Worm (Caenorhabditis elegans): Measurements from ENCODE around the gene Y42A5A.1.

Y42A5A.1 gene

ce11 chrV:11074448-11074847 lies 13.3 kb upstream of the Y42A5A.1 start, which contains the start of gene act-3 (continued):
- TF ChIP-seq Y75B8A.6 (GFP tag; IDR thresholded peaks at IDR 0.05): no peak
- no peak for TF ChIP-seq nhr-111 (GFP tag; optimal IDR thresholded peaks at IDR 0.05)
- TF ChIP-seq unc-39 (tag; optimal IDR thresholded peaks at IDR 0.05): no peak
- TF ChIP-seq mep-1 (tag; optimal IDR thresholded peaks at IDR 0.05): no peak
- no peak for TF ChIP-seq lin-38 (GFP tag; IDR thresholded peaks at IDR 0.05)
- TF ChIP-seq Y5F2A.4 (GFP tag; optimal IDR thresholded peaks at IDR 0.05): no peak
- no peak for TF ChIP-seq unc-62 (GFP tag; optimal IDR thresholded peaks at IDR 0.05 in 1 of 2)
- no peak for TF ChIP-seq unc-62 (tag; optimal IDR thresholded peaks at IDR 0.05)
- TF ChIP-seq snpc-4 (tag; optimal IDR thresholded peaks at IDR 0.05): no peak
- no peak for TF ChIP-seq zip-2 (tag; optimal IDR thresholded peaks at IDR 0.05)
- TF ChIP-seq mxl-3 (GFP tag; optimal IDR thresholded peaks at IDR 0.05): peak; percentile 9
- TF ChIP-seq nhr-41 (GFP tag; IDR thresholded peaks at IDR 0.05): no peak
- no peak for TF ChIP-seq unc-130 (GFP tag; optimal IDR thresholded peaks at IDR 0.05)
- no peak for TF ChIP-seq ama-1 (optimal IDR thresholded peaks at IDR 0.05)
- TF ChIP-seq saeg-2 (GFP tag; IDR thresholded peaks at IDR 0.05): no peak
- TF ChIP-seq ctbp-1 (GFP tag; IDR thresholded peaks at IDR 0.05): 0 out of 2 replicates have a peak, but pooled peaks have one; percentile 10
- TF ChIP-seq nhr-102 (tag; optimal IDR thresholded peaks at IDR 0.05): no peak
- no peak for TF ChIP-seq fos-1 (tag; optimal IDR thresholded peaks at IDR 0.05)
- peak; percentile 45 for TF ChIP-seq set-16 (GFP tag; IDR thresholded peaks at IDR 0.05)
- TF ChIP-seq nhr-48 (tag; optimal IDR thresholded peaks at IDR 0.05): no peak
- TF ChIP-seq lin-29 (GFP tag; IDR thresholded peaks at IDR 0.05): no peak
- no peak for TF ChIP-seq pqm-1 (tag; optimal IDR thresholded peaks at IDR 0.05)
- TF ChIP-seq lsy-2 (tag; optimal IDR thresholded peaks at IDR 0.05): no peak
- peak; percentile 17; the same call in 1 of the 2 replicates for TF ChIP-seq snpc-1.2 (GFP tag; IDR thresholded peaks at IDR 0.05)
- no peak for TF ChIP-seq jun-1 (tag; optimal IDR thresholded peaks at IDR 0.05)
- TF ChIP-seq zfp-2 (tag; optimal IDR thresholded peaks at IDR 0.05): no peak
- TF ChIP-seq ztf-7 (tag; optimal IDR thresholded peaks at IDR 0.05): no peak
- no peak for TF ChIP-seq T20F7.1 (GFP tag; optimal IDR thresholded peaks at IDR 0.05)
- TF ChIP-seq lir-3 (tag; optimal IDR thresholded peaks at IDR 0.05): no peak

- TF ChIP-seq ztf-11 (tag; optimal IDR thresholded peaks at IDR 0.05): no peak
- peak; percentile 4 for TF ChIP-seq F37D6.2 (tag; optimal IDR thresholded peaks at IDR 0.05)
- TF ChIP-seq F49E8.2 (tag; optimal IDR thresholded peaks at IDR 0.05; ENCODE audit: borderline replicate concordance): no peak
- TF ChIP-seq hif-1 (tag; optimal IDR thresholded peaks at IDR 0.05): peak in 1 of 2 experiments; percentile 29
- TF ChIP-seq R02D3.7 (tag; optimal IDR thresholded peaks at IDR 0.05): no peak
- no peak; the same call in 1 of the 2 replicates for TF ChIP-seq lin-29 (GFP tag; IDR thresholded peaks at IDR 0.05)
- no peak for TF ChIP-seq unc-130 (GFP tag; optimal IDR thresholded peaks at IDR 0.05)
- no peak for TF ChIP-seq T20F7.1 (GFP tag; optimal IDR thresholded peaks at IDR 0.05)
- peak; percentile 74 for TF ChIP-seq ctbp-1 (GFP tag; IDR thresholded peaks at IDR 0.05)
- peak in 1 of 2 experiments; percentile 27 for TF ChIP-seq lsy-2 (tag; optimal IDR thresholded peaks at IDR 0.05)
- no peak for TF ChIP-seq nhr-102 (tag; optimal IDR thresholded peaks at IDR 0.05)
- peak; percentile 28 for TF ChIP-seq dve-1 (tag; optimal IDR thresholded peaks at IDR 0.05; ENCODE audit: insufficient read depth)
- TF ChIP-seq F10B5.3 (tag; optimal IDR thresholded peaks at IDR 0.05): peak; percentile 52
- peak; percentile 54; the same call in 1 of the 2 replicates for TF ChIP-seq Y48G9A.11 (GFP tag; IDR thresholded peaks at IDR 0.05)
- no peak for TF ChIP-seq php-3 (GFP tag; IDR thresholded peaks at IDR 0.05)
- TF ChIP-seq mes-2 (tag; optimal IDR thresholded peaks at IDR 0.05; ENCODE audit: poor library complexity, severe bottlenecking): peak; percentile 39
- TF ChIP-seq fkh-10 (GFP tag; optimal IDR thresholded peaks at IDR 0.05): peak; percentile 34
- TF ChIP-seq aly-2 (tag; optimal IDR thresholded peaks at IDR 0.05): no peak
- no peak for TF ChIP-seq attf-4 (tag; optimal IDR thresholded peaks at IDR 0.05)
- 0 out of 2 replicates have a peak, but pooled peaks have one; percentile 9 for TF ChIP-seq dmd-9 (GFP tag; IDR thresholded peaks at IDR 0.05)
- peak; percentile 27 for TF ChIP-seq mep-1 (tag; optimal IDR thresholded peaks at IDR 0.05)
- peak; percentile 21 for TF ChIP-seq hlh-11 (tag; optimal IDR thresholded peaks at IDR 0.05)
- peak; percentile 87 for TF ChIP-seq egl-43 (GFP tag; IDR thresholded peaks at IDR 0.05)
- peak; percentile 61 for TF ChIP-seq set-16 (GFP tag; IDR thresholded peaks at IDR 0.05)
- no peak for TF ChIP-seq Y75B8A.6 (GFP tag; IDR thresholded peaks at IDR 0.05)
- no peak for TF ChIP-seq nhr-10 (tag; optimal IDR thresholded peaks at IDR 0.05)
- TF ChIP-seq mxl-3 (GFP tag; optimal IDR thresholded peaks at IDR 0.05): peak; percentile 67
- 0 out of 2 replicates have a peak, but pooled peaks have one; percentile 41 for TF ChIP-seq zfp-3 (GFP tag; conservative IDR thresholded peaks at IDR 0.05)
- TF ChIP-seq nhr-25 (tag; optimal IDR thresholded peaks at IDR 0.05; ENCODE audit: borderline replicate concordance, insufficient read depth): peak; percentile 18
Measured at ce11 chrV:11075209-11076027, 12.3 kb upstream of the Y42A5A.1 start.
